Fruit fly (Drosophila melanogaster): ENCODE measurements around the gene Ggamma30A.

The Ggamma30A gene

dm6 chr2L:9330628-9331027, 74.3 kb downstream of the Ggamma30A start, which contains the start of gene Cks30A (continued):
- no peak for TF ChIP-seq ro (GFP tag; IDR thresholded peaks at IDR 0.05)
- no peak for TF ChIP-seq usp (GFP tag; optimal IDR thresholded peaks at IDR 0.05)
- TF ChIP-seq HHEX (GFP tag; optimal IDR thresholded peaks at IDR 0.05): no peak
- no peak for TF ChIP-seq CG13123 (GFP tag; optimal IDR thresholded peaks at IDR 0.05)
- no peak for TF ChIP-seq ab (GFP tag; optimal IDR thresholded peaks at IDR 0.05)
- TF ChIP-seq gcm (GFP tag; optimal IDR thresholded peaks at IDR 0.05): no peak
- no peak for TF ChIP-seq gsb (GFP tag; IDR thresholded peaks at IDR 0.05)
- no peak for TF ChIP-seq rib (GFP tag; IDR thresholded peaks at IDR 0.05)
- peak; percentile 59 for TF ChIP-seq nmo (GFP tag; optimal IDR thresholded peaks at IDR 0.05)
- TF ChIP-seq CG11093 (GFP tag; IDR thresholded peaks at IDR 0.05): no peak
- no peak for TF ChIP-seq Eip74EF (GFP tag; optimal IDR thresholded peaks at IDR 0.05)
- no peak for TF ChIP-seq dpn (GFP tag; optimal IDR thresholded peaks at IDR 0.05)
- peak; percentile 46; the same call in 1 of the 2 replicates for TF ChIP-seq CG13287 (GFP tag; IDR thresholded peaks at IDR 0.05; ENCODE audit: partially characterized antibody)
- no peak for TF ChIP-seq Opbp (GFP tag; IDR thresholded peaks at IDR 0.05; ENCODE audit: partially characterized antibody)
- TF ChIP-seq CG9932 (GFP tag; IDR thresholded peaks at IDR 0.05): no peak
- TF ChIP-seq Sin3A (optimal IDR thresholded peaks at IDR 0.05): peak; percentile 22
- TF ChIP-seq CG32532 (GFP tag; IDR thresholded peaks at IDR 0.05): no peak
- TF ChIP-seq CG6254 (GFP tag; optimal IDR thresholded peaks at IDR 0.05): no peak
- TF ChIP-seq B-H1 (GFP tag; IDR thresholded peaks at IDR 0.05): no peak
- no peak for TF ChIP-seq Fer2 (tag; optimal IDR thresholded peaks at IDR 0.05)
- no peak for TF ChIP-seq PHDP (tag; optimal IDR thresholded peaks at IDR 0.05)
- TF ChIP-seq CG1024 (GFP tag; IDR thresholded peaks at IDR 0.05): no peak
- no peak for TF ChIP-seq z (GFP tag; IDR thresholded peaks at IDR 0.05)
- no peak for TF ChIP-seq CG2199 (GFP tag; IDR thresholded peaks at IDR 0.05)
- no peak for TF ChIP-seq Camta (GFP tag; optimal IDR thresholded peaks at IDR 0.05)
- TF ChIP-seq Sox102F (GFP tag; optimal IDR thresholded peaks at IDR 0.05): no peak
- TF ChIP-seq CG8924 (tag; optimal IDR thresholded peaks at IDR 0.05): no peak
- TF ChIP-seq CG17912 (GFP tag; optimal IDR thresholded peaks at IDR 0.05): no peak
- no peak for TF ChIP-seq dmrt99B (tag; optimal IDR thresholded peaks at IDR 0.05)
- TF ChIP-seq Drgx (GFP tag; IDR thresholded peaks at IDR 0.05): no peak
- no peak for TF ChIP-seq esg (GFP tag; conservative IDR thresholded peaks at IDR 0.05)
- TF ChIP-seq CG34376 (GFP tag; optimal IDR thresholded peaks at IDR 0.05): no peak
- TF ChIP-seq CG10565 (GFP tag; optimal IDR thresholded peaks at IDR 0.05): no peak
- no peak for TF ChIP-seq CG5180 (GFP tag; optimal IDR thresholded peaks at IDR 0.05)
- no peak for TF ChIP-seq CG18599 (GFP tag; optimal IDR thresholded peaks at IDR 0.05)
- TF ChIP-seq kay (GFP tag; optimal IDR thresholded peaks at IDR 0.05): no peak
- TF ChIP-seq ranshi (GFP tag; IDR thresholded peaks at IDR 0.05): no peak
- TF ChIP-seq Atf6 (GFP tag; IDR thresholded peaks at IDR 0.05): no peak
- TF ChIP-seq Usf (GFP tag; optimal IDR thresholded peaks at IDR 0.05): no peak
- no peak for TF ChIP-seq HLH54F (GFP tag; optimal IDR thresholded peaks at IDR 0.05)
- no peak for TF ChIP-seq Xrp1 (GFP tag; IDR thresholded peaks at IDR 0.05)
- TF ChIP-seq CG8388 (GFP tag; optimal IDR thresholded peaks at IDR 0.05): no peak
- no peak for TF ChIP-seq CG10321 (GFP tag; IDR thresholded peaks at IDR 0.05)
- TF ChIP-seq CG3838 (GFP tag; optimal IDR thresholded peaks at IDR 0.05): no peak
- no peak for TF ChIP-seq yki (optimal IDR thresholded peaks at IDR 0.05)
- TF ChIP-seq vnd (GFP tag; IDR thresholded peaks at IDR 0.05; ENCODE audit: partially characterized antibody): 0 out of 3 replicates have a peak, but pooled peaks have one; percentile 17
- TF ChIP-seq ERR (GFP tag; optimal IDR thresholded peaks at IDR 0.05): no peak
- TF ChIP-seq h (optimal IDR thresholded peaks at IDR 0.05): no peak
- no peak for TF ChIP-seq pnt (GFP tag; optimal IDR thresholded peaks at IDR 0.05)
- peak; percentile 15 for TF ChIP-seq hkb (optimal IDR thresholded peaks at IDR 0.05)
- TF ChIP-seq hkb (GFP tag; IDR thresholded peaks at IDR 0.05): no peak
- no peak for TF ChIP-seq Fer1 (GFP tag; optimal IDR thresholded peaks at IDR 0.05)
- TF ChIP-seq Nf-YB (GFP tag; optimal IDR thresholded peaks at IDR 0.05): no peak
